Worm (Caenorhabditis elegans) whole organism, mixed stage, embryonic: ENCODE data around the gene gskl-1.

Experiments used
- M03D4.4 ChIP-seq: sonication (generic microtip); optimal IDR thresholded peaks from 2 replicates; lab custom pipeline; 2017; ENCODE audit warnings: mild to moderate bottlenecking, missing genetic modification characterization, missing compliant biosample characterization
- bed-3 ChIP-seq: fragments of 200-800 bp; sonication (Bioruptor generic); optimal IDR thresholded peaks from 3 replicates; lab custom pipeline; 2018; ENCODE audit warnings: mild to moderate bottlenecking, missing genetic modification characterization, moderate library complexity, missing compliant biosample characterization
- blmp-1 ChIP-seq: fragments of 150-350 bp; optimal IDR thresholded peaks from 2 replicates; lab custom pipeline; 2014; ENCODE audit warnings: missing biosample characterization, missing genetic modification characterization
- ceh-39 ChIP-seq: fragments of 150-350 bp; optimal IDR thresholded peaks from 2 replicates; lab custom pipeline; 2014; ENCODE audit warnings: missing biosample characterization, missing genetic modification characterization
- ceh-43 ChIP-seq: fragments of 200-800 bp; sonication (Bioruptor generic); optimal IDR thresholded peaks from 2 replicates; lab custom pipeline; 2018; ENCODE audit warnings: mild to moderate bottlenecking, missing genetic modification characterization, moderate library complexity, missing compliant biosample characterization
- ceh-83 ChIP-seq: fragments of 200-800 bp; sonication (Bioruptor generic); optimal IDR thresholded peaks from 2 replicates; lab custom pipeline; 2018; ENCODE audit warnings: mild to moderate bottlenecking, missing genetic modification characterization, missing compliant biosample characterization
- ces-1 ChIP-seq: fragments of 150-350 bp; optimal IDR thresholded peaks from 2 replicates; lab custom pipeline; 2014; ENCODE audit warnings: missing biosample characterization, missing genetic modification reagents, missing genetic modification characterization
- cnd-1 ChIP-seq: fragments of 200-800 bp; sonication (Bioruptor generic); optimal IDR thresholded peaks from 2 replicates; lab custom pipeline; 2018; ENCODE audit warnings: mild to moderate bottlenecking, missing genetic modification characterization, missing compliant biosample characterization
- drap-1 ChIP-seq: fragments of 200-800 bp; sonication (Bioruptor generic); optimal IDR thresholded peaks from 3 replicates; lab custom pipeline; 2018; ENCODE audit warnings: mild to moderate bottlenecking, missing genetic modification characterization, missing compliant biosample characterization
- elt-1 ChIP-seq: sonication (generic microtip); optimal IDR thresholded peaks from 2 replicates; lab custom pipeline; 2017; ENCODE audit warnings: missing genetic modification characterization, mild to moderate bottlenecking, missing compliant biosample characterization, antibody characterized with exemption, moderate library complexity, borderline replicate concordance; ENCODE audit not compliant: insufficient read depth
- elt-3 ChIP-seq: fragments of 150-350 bp; optimal IDR thresholded peaks from 2 replicates; lab custom pipeline; 2014; ENCODE audit warnings: missing biosample characterization, missing genetic modification characterization
- flh-1 ChIP-seq: fragments of 200-800 bp; sonication (Bioruptor generic); optimal IDR thresholded peaks from 2 replicates; lab custom pipeline; 2018; ENCODE audit warnings: mild to moderate bottlenecking, missing genetic modification characterization, moderate library complexity, missing compliant biosample characterization
- ham-2 ChIP-seq: fragments of 200-800 bp; sonication (Bioruptor generic); optimal IDR thresholded peaks from 2 replicates; lab custom pipeline; 2018; ENCODE audit warnings: mild to moderate bottlenecking, missing genetic modification characterization, missing compliant biosample characterization
- hlh-1 ChIP-seq: fragments of 150-350 bp; optimal IDR thresholded peaks from 2 replicates; lab custom pipeline; 2014; ENCODE audit warnings: missing biosample characterization, missing genetic modification reagents, missing genetic modification characterization
- lin-13 ChIP-seq: fragments of 150-350 bp; optimal IDR thresholded peaks from 2 replicates; lab custom pipeline; 2014; ENCODE audit warnings: missing biosample characterization, missing genetic modification characterization
- lin-32 ChIP-seq: fragments of 200-800 bp; sonication (Bioruptor generic); optimal IDR thresholded peaks from 2 replicates; lab custom pipeline; 2018; ENCODE audit warnings: mild to moderate bottlenecking, missing genetic modification characterization, missing compliant biosample characterization
- lsy-2 ChIP-seq: fragments of 150-350 bp; optimal IDR thresholded peaks from 2 replicates; lab custom pipeline; 2014; ENCODE audit warnings: missing biosample characterization, missing genetic modification characterization
- mep-1 ChIP-seq: fragments of 150-350 bp; optimal IDR thresholded peaks from 2 replicates; lab custom pipeline; 2017; ENCODE audit warnings: missing biosample characterization, missing genetic modification reagents, missing genetic modification characterization, inconsistent platforms
- mls-2 ChIP-seq: sonication (generic microtip); optimal IDR thresholded peaks from 2 replicates; lab custom pipeline; 2016; ENCODE audit warnings: mild to moderate bottlenecking, missing genetic modification characterization, moderate library complexity, missing compliant biosample characterization
- nhr-12 ChIP-seq: fragments of 150-350 bp; optimal IDR thresholded peaks from 2 replicates; lab custom pipeline; 2014; ENCODE audit warnings: missing biosample characterization, missing genetic modification characterization
- nhr-2 ChIP-seq: fragments of 150-350 bp; optimal IDR thresholded peaks from 2 replicates; lab custom pipeline; 2014; ENCODE audit warnings: missing biosample characterization, missing genetic modification characterization
- nhr-237 ChIP-seq: fragments of 150-350 bp; optimal IDR thresholded peaks from 2 replicates; lab custom pipeline; 2014; ENCODE audit warnings: missing biosample characterization, missing genetic modification characterization
- nhr-28 ChIP-seq: fragments of 150-350 bp; optimal IDR thresholded peaks from 2 replicates; lab custom pipeline; 2014; ENCODE audit warnings: missing biosample characterization, missing genetic modification characterization
- pha-4 ChIP-seq: fragments of 150-350 bp; optimal IDR thresholded peaks from 2 replicates; lab custom pipeline; 2018; ENCODE audit warnings: missing biosample characterization, missing genetic modification reagents, missing genetic modification characterization
- sem-2 ChIP-seq: fragments of 200-800 bp; sonication (Bioruptor generic); optimal IDR thresholded peaks from 2 replicates; lab custom pipeline; 2018; ENCODE audit warnings: mild to moderate bottlenecking, missing genetic modification characterization, missing compliant biosample characterization
- sptf-1 ChIP-seq: sonication (generic microtip); optimal IDR thresholded peaks from 2 replicates; lab custom pipeline; 2017; ENCODE audit warnings: mild to moderate bottlenecking, missing genetic modification characterization, moderate library complexity, missing compliant biosample characterization
- unc-120 ChIP-seq: sonication (generic microtip); optimal IDR thresholded peaks from 2 replicates; lab custom pipeline; 2017; ENCODE audit warnings: missing genetic modification characterization, missing compliant biosample characterization; ENCODE audit not compliant: poor library complexity, severe bottlenecking
- unc-62 ChIP-seq: fragments of 150-350 bp; optimal IDR thresholded peaks from 2 replicates; lab custom pipeline; 2014; ENCODE audit warnings: missing biosample characterization, missing genetic modification reagents, missing genetic modification characterization
- zip-8 ChIP-seq: fragments of 150-350 bp; optimal IDR thresholded peaks from 2 replicates; lab custom pipeline; 2014; ENCODE audit warnings: missing biosample characterization, missing genetic modification characterization
- ztf-11 ChIP-seq: fragments of 150-350 bp; optimal IDR thresholded peaks from 2 replicates; lab custom pipeline; 2014; ENCODE audit warnings: missing biosample characterization, missing genetic modification characterization

The gskl-1 gene

ce11 chrII:10971677-10972076, 24.3 kb downstream of the gskl-1 start:
- TF ChIP-seq lin-32: no peak
- peak; percentile 72 for TF ChIP-seq ces-1 (GFP tag; lab: Kevin White, UChicago)

- TF ChIP-seq elt-3: no peak
- no peak for TF ChIP-seq sem-2
- TF ChIP-seq ceh-43 (GFP tag; lab: Kevin White, UChicago): no peak
- no peak for TF ChIP-seq elt-1 (tag; lab: Kevin White, UChicago)
- TF ChIP-seq blmp-1 (tag; lab: Kevin White, UChicago): no peak
- TF ChIP-seq, all 35 proteins: peak for 0
These were observed 27.9 kb downstream of the gskl-1 start, which contains the start of gene ptp-3 for ce11 chrII:10975239-10975638. Gene ptp-3, plus strand, starts transcription at chrII:10975539.

- TF ChIP-seq hlh-1 (tag; lab: Kevin White, UChicago) (peak; percentile 78), ceh-39 (tag; lab: Kevin White, UChicago) (no peak), unc-62 (GFP tag; lab: Kevin White, UChicago) (peak; percentile 60)
These were observed 34.7 kb downstream of the gskl-1 start for ce11 chrII:10982017-10982416.

- peak; percentile 58 for TF ChIP-seq lin-32
- peak; percentile 11 for TF ChIP-seq sptf-1
- no peak for TF ChIP-seq ceh-83 (GFP tag; lab: Kevin White, UChicago)
- TF ChIP-seq cnd-1 (tag; lab: Kevin White, UChicago): peak; percentile 58
- no peak for TF ChIP-seq nhr-12 (tag; lab: Kevin White, UChicago)
- peak; percentile 9 for TF ChIP-seq unc-62 (GFP tag; lab: Kevin White, UChicago)
These were observed 39.2 kb downstream of the gskl-1 start for ce11 chrII:10986461-10987090.

- TF ChIP-seq bed-3 (GFP tag; lab: Kevin White, UChicago) (no peak), nhr-2 (peak; percentile 73), hlh-1 (tag; lab: Kevin White, UChicago) (peak; percentile 36), pha-4 (tag; lab: Kevin White, UChicago) (peak; percentile 45), unc-62 (GFP tag; lab: Kevin White, UChicago) (peak; percentile 95)
These were observed 41.2 kb downstream of the gskl-1 start for ce11 chrII:10988575-10988974.

- TF ChIP-seq sem-2: peak; percentile 6
- no peak for TF ChIP-seq lin-13 (tag; lab: Kevin White, UChicago)
- peak; percentile 85 for TF ChIP-seq nhr-2
- TF ChIP-seq mep-1 (tag; lab: Kevin White, UChicago): no peak
- TF ChIP-seq M03D4.4 (tag; lab: Kevin White, UChicago): no peak
- TF ChIP-seq sptf-1: no peak
- no peak for TF ChIP-seq ces-1 (GFP tag; lab: Kevin White, UChicago)
- TF ChIP-seq drap-1: no peak
- TF ChIP-seq ceh-83 (GFP tag; lab: Kevin White, UChicago): no peak
- TF ChIP-seq unc-62 (GFP tag; lab: Kevin White, UChicago): no peak
- peak; percentile 13 for TF ChIP-seq ceh-39 (tag; lab: Kevin White, UChicago)
- TF ChIP-seq lsy-2 (tag; lab: Kevin White, UChicago): no peak
- peak; percentile 39 for TF ChIP-seq mls-2 (tag; lab: Kevin White, UChicago)
- TF ChIP-seq cnd-1 (tag; lab: Kevin White, UChicago): peak; percentile 32
- peak; percentile 82 for TF ChIP-seq zip-8 (tag; lab: Kevin White, UChicago)
- no peak for TF ChIP-seq elt-3
- TF ChIP-seq ham-2 (GFP tag; lab: Kevin White, UChicago): peak; percentile 1
- TF ChIP-seq flh-1 (GFP tag; lab: Kevin White, UChicago): no peak
These were observed 41.8 kb downstream of the gskl-1 start for ce11 chrII:10989180-10989579.

ce11 chrII:10990592-10990991, 43.2 kb downstream of the gskl-1 start:
- TF ChIP-seq ztf-11 (tag; lab: Kevin White, UChicago): no peak
- TF ChIP-seq lin-32: peak; percentile 32
- no peak for TF ChIP-seq nhr-28
- TF ChIP-seq ces-1 (GFP tag; lab: Kevin White, UChicago): peak; percentile 99
- peak; percentile 21 for TF ChIP-seq mep-1 (tag; lab: Kevin White, UChicago)
- TF ChIP-seq nhr-2: peak; percentile 73
- peak; percentile 50 for TF ChIP-seq sptf-1
- TF ChIP-seq ceh-43 (GFP tag; lab: Kevin White, UChicago): peak; percentile 63
- TF ChIP-seq ceh-83 (GFP tag; lab: Kevin White, UChicago): no peak
- no peak for TF ChIP-seq ceh-39 (tag; lab: Kevin White, UChicago)
- TF ChIP-seq pha-4 (tag; lab: Kevin White, UChicago): no peak
- no peak for TF ChIP-seq lin-13 (tag; lab: Kevin White, UChicago)
- TF ChIP-seq unc-120 (tag; lab: Kevin White, UChicago): no peak
- TF ChIP-seq mls-2 (tag; lab: Kevin White, UChicago): peak; percentile 67
- no peak for TF ChIP-seq nhr-237 (tag; lab: Kevin White, UChicago)
- TF ChIP-seq unc-62 (GFP tag; lab: Kevin White, UChicago): peak; percentile 46
- no peak for TF ChIP-seq hlh-1 (tag; lab: Kevin White, UChicago)
- no peak for TF ChIP-seq bed-3 (GFP tag; lab: Kevin White, UChicago)
- no peak for TF ChIP-seq flh-1 (GFP tag; lab: Kevin White, UChicago)
- peak; percentile 1 for TF ChIP-seq cnd-1 (tag; lab: Kevin White, UChicago)
